Worm (Caenorhabditis elegans) whole organism, L1 larva: Measurements from ENCODE around the gene F41E7.6.

Source experiments
- C04F5.9 ChIP-seq: sonication (generic microtip); optimal IDR thresholded peaks from 2 replicates; lab custom pipeline; 2016; ENCODE audit warnings: missing genetic modification characterization, missing compliant biosample characterization
- F16B12.6 ChIP-seq: fragments of 150-350 bp; optimal IDR thresholded peaks from 2 replicates; lab custom pipeline; 2014; ENCODE audit warnings: missing biosample characterization, missing genetic modification characterization
- Y116A8C.19 ChIP-seq: sonication (generic microtip); optimal IDR thresholded peaks from 2 replicates; lab custom pipeline; 2016; ENCODE audit warnings: missing compliant biosample characterization, missing genetic modification characterization, borderline replicate concordance
- aha-1 ChIP-seq: fragments of 150-350 bp; optimal IDR thresholded peaks from 2 replicates; lab custom pipeline; 2014; ENCODE audit warnings: missing biosample characterization, missing genetic modification characterization
- aly-2 ChIP-seq: fragments of 150-350 bp; optimal IDR thresholded peaks from 2 replicates; lab custom pipeline; 2014; ENCODE audit warnings: missing biosample characterization, missing genetic modification characterization
- ceh-88 ChIP-seq: fragments of 200-800 bp; sonication (Bioruptor generic); IDR thresholded peaks from 2 replicates; pipeline ENCODE4 v1.3.6; 2022; ENCODE audit warnings: missing genetic modification characterization, missing compliant biosample characterization
- ceh-90 ChIP-seq: sonication (generic microtip); optimal IDR thresholded peaks from 2 replicates; lab custom pipeline; 2016; ENCODE audit warnings: missing genetic modification characterization, missing compliant biosample characterization
- ces-1 ChIP-seq: fragments of 150-350 bp; optimal IDR thresholded peaks from 2 replicates; lab custom pipeline; 2014; ENCODE audit warnings: missing biosample characterization, missing genetic modification reagents, missing genetic modification characterization
- efl-1 ChIP-seq, 4 experiments: fragments of 150-350 bp; optimal IDR thresholded peaks in 3 of 4; peaks in 1 of 4; 1 replicate in 1 of 4; 2 replicates in 3 of 4; lab custom pipeline; 2014; ENCODE audit warnings: missing biosample characterization in 2 of 4, missing genetic modification characterization in 2 of 4, missing genetic modification reagents in 2 of 4
- egl-27 ChIP-seq, 2 experiments: fragments of 150-350 bp in 1 of 2; sonication (generic microtip); optimal IDR thresholded peaks; 3 replicates each; lab custom pipeline; 2017 to 2018; ENCODE audit warnings: missing biosample characterization in 2 of 2, missing genetic modification characterization in 2 of 2, missing genetic modification reagents in 2 of 2
- elt-2 ChIP-seq: sonication (generic microtip); optimal IDR thresholded peaks from 2 replicates; lab custom pipeline; 2016; ENCODE audit warnings: missing genetic modification characterization, mild to moderate bottlenecking, inconsistent platforms, missing compliant biosample characterization, missing genetic modification reagents
- fkh-8 ChIP-seq: sonication (generic microtip); optimal IDR thresholded peaks from 2 replicates; lab custom pipeline; 2016; ENCODE audit warnings: mild to moderate bottlenecking, missing genetic modification characterization, missing compliant biosample characterization
- hlh-17 ChIP-seq: fragments of 200-800 bp; sonication (Bioruptor generic); optimal IDR thresholded peaks from 2 replicates; lab custom pipeline; 2018; ENCODE audit warnings: missing genetic modification characterization, mild to moderate bottlenecking, missing compliant biosample characterization, moderate library complexity, borderline replicate concordance
- hpl-2 ChIP-seq: fragments of 150-350 bp; optimal IDR thresholded peaks from 2 replicates; lab custom pipeline; 2014; ENCODE audit warnings: missing biosample characterization, missing genetic modification reagents, missing genetic modification characterization
- isw-1 ChIP-seq: fragments of 200-800 bp; sonication (Bioruptor generic); IDR thresholded peaks from 2 replicates; pipeline ENCODE4 v1.3.6; 2022; ENCODE audit warnings: missing genetic modification characterization, missing compliant biosample characterization
- lin-13 ChIP-seq: fragments of 150-350 bp; optimal IDR thresholded peaks from 2 replicates; lab custom pipeline; 2014; ENCODE audit warnings: missing biosample characterization, missing genetic modification reagents, missing genetic modification characterization
- lin-15B ChIP-seq: fragments of 150-350 bp; sonication (generic microtip); optimal IDR thresholded peaks from 3 replicates; lab custom pipeline; 2014; ENCODE audit warnings: missing biosample characterization, missing genetic modification characterization
- lir-3 ChIP-seq: sonication (generic microtip); optimal IDR thresholded peaks from 2 replicates; lab custom pipeline; 2016; ENCODE audit warnings: mild to moderate bottlenecking, missing genetic modification characterization, moderate library complexity, missing compliant biosample characterization; ENCODE audit not compliant: poor library complexity
- mdl-1 ChIP-seq, 2 experiments: fragments of 150-350 bp; optimal IDR thresholded peaks; 2 replicates each; lab custom pipeline; 2014 to 2017; ENCODE audit warnings: missing biosample characterization in 2 of 2, missing genetic modification characterization in 2 of 2, inconsistent platforms in 1 of 2
- nhr-12 ChIP-seq: sonication (generic microtip); optimal IDR thresholded peaks from 2 replicates; lab custom pipeline; 2017; ENCODE audit warnings: missing biosample characterization, missing genetic modification characterization
- nhr-20 ChIP-seq: sonication (generic microtip); optimal IDR thresholded peaks from 2 replicates; lab custom pipeline; 2016; ENCODE audit warnings: mild to moderate bottlenecking, missing genetic modification characterization, missing compliant biosample characterization
- nhr-237 ChIP-seq: fragments of 150-350 bp; optimal IDR thresholded peaks from 2 replicates; lab custom pipeline; 2014; ENCODE audit warnings: missing biosample characterization, missing genetic modification characterization
- nhr-47 ChIP-seq: sonication (generic microtip); optimal IDR thresholded peaks from 2 replicates; lab custom pipeline; 2016; ENCODE audit warnings: mild to moderate bottlenecking, missing genetic modification characterization, moderate library complexity, missing compliant biosample characterization
- nhr-71 ChIP-seq: sonication (generic microtip); optimal IDR thresholded peaks from 2 replicates; lab custom pipeline; 2016; ENCODE audit warnings: mild to moderate bottlenecking, missing genetic modification characterization, moderate library complexity, missing compliant biosample characterization
- nhr-76 ChIP-seq: sonication (generic microtip); optimal IDR thresholded peaks from 2 replicates; lab custom pipeline; 2017; ENCODE audit warnings: missing biosample characterization, missing genetic modification characterization
- nhr-77 ChIP-seq: fragments of 150-350 bp; optimal IDR thresholded peaks from 2 replicates; lab custom pipeline; 2014; ENCODE audit warnings: missing biosample characterization, missing genetic modification characterization
- nhr-85 ChIP-seq: sonication (generic microtip); peaks from one replicate; lab custom pipeline; 2016; ENCODE audit warnings: missing genetic modification characterization, inconsistent platforms, missing compliant biosample characterization
- nhr-90 ChIP-seq: sonication (generic microtip); optimal IDR thresholded peaks from 2 replicates; lab custom pipeline; 2016; ENCODE audit warnings: mild to moderate bottlenecking, missing genetic modification characterization, missing compliant biosample characterization; ENCODE audit not compliant: poor library complexity
- pax-3 ChIP-seq: fragments of 200-800 bp; sonication (Bioruptor generic); optimal IDR thresholded peaks from 2 replicates; lab custom pipeline; 2018; ENCODE audit warnings: mild to moderate bottlenecking, missing genetic modification characterization, moderate library complexity, missing compliant biosample characterization
- pqm-1 ChIP-seq: sonication (generic microtip); optimal IDR thresholded peaks from 3 replicates; lab custom pipeline; 2017; ENCODE audit warnings: missing biosample characterization, missing genetic modification characterization
- rnt-1 ChIP-seq: sonication (generic microtip); optimal IDR thresholded peaks from 2 replicates; lab custom pipeline; 2016; ENCODE audit warnings: mild to moderate bottlenecking, missing genetic modification characterization, moderate library complexity, missing compliant biosample characterization
- snu-23 ChIP-seq: sonication (generic microtip); optimal IDR thresholded peaks from 2 replicates; lab custom pipeline; 2016; ENCODE audit warnings: missing genetic modification characterization, missing compliant biosample characterization
- sox-4 ChIP-seq: sonication (generic microtip); optimal IDR thresholded peaks from 2 replicates; lab custom pipeline; 2016; ENCODE audit warnings: missing genetic modification characterization, missing compliant biosample characterization
- tbx-2 ChIP-seq: sonication (generic microtip); optimal IDR thresholded peaks from 2 replicates; lab custom pipeline; 2016; ENCODE audit warnings: missing genetic modification characterization, missing compliant biosample characterization
- unc-86 ChIP-seq: sonication (generic microtip); optimal IDR thresholded peaks from 2 replicates; lab custom pipeline; 2016; ENCODE audit warnings: missing genetic modification characterization, missing compliant biosample characterization
- unc-98 ChIP-seq: fragments of 200-800 bp; sonication (Bioruptor generic); IDR thresholded peaks from 2 replicates; pipeline ENCODE4 v1.3.6; 2022; ENCODE audit warnings: missing genetic modification characterization, missing compliant biosample characterization
- ztf-11 ChIP-seq, 2 experiments: sonication (generic microtip); optimal IDR thresholded peaks; 2 replicates each; lab custom pipeline; 2016 to 2017; ENCODE audit warnings: missing genetic modification characterization in 2 of 2, missing biosample characterization in 1 of 2, missing compliant biosample characterization in 1 of 2

Gene F41E7.6

DNA sequence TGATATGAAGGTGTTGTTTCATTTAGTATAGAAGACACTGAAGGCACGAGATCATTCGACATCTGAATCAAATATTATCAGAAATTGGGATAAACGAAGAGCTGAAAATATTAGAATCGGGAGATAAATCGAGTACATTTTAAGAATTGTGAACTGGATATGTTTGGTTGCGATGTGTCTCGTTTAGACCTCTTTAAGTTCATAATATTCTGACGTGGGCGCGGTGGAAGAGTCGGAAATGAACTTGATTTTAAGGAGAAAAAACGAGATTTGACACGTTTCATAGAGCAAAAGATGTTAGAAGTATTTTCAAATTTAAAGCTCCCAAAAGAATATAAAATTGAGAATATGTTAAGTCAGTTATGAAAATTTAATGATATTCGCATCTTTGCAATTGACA is 24.6 kb downstream of the F41E7.6 start, which contains the start of gene npr-6:
TSS of gene npr-6 (minus strand) at position 101 of the 400 bp plus-strand sequence.
- no peak for TF ChIP-seq fkh-8 (tag; lab: Kevin White, UChicago)
- TF ChIP-seq nhr-90 (tag; lab: Kevin White, UChicago): no peak
- no peak for TF ChIP-seq ztf-11 (tag; optimal IDR thresholded peaks at IDR 0.05; lab: Kevin White, UChicago)
- TF ChIP-seq ces-1 (GFP tag; lab: Kevin White, UChicago): no peak
- no peak for TF ChIP-seq unc-86 (tag; lab: Kevin White, UChicago)
- TF ChIP-seq rnt-1: no peak
- TF ChIP-seq aha-1 (tag; lab: Kevin White, UChicago): no peak
- TF ChIP-seq hlh-17: no peak
- TF ChIP-seq nhr-237 (tag; lab: Kevin White, UChicago): no peak
- TF ChIP-seq F16B12.6: no peak
- no peak for TF ChIP-seq nhr-71
- no peak for TF ChIP-seq elt-2 (tag; lab: Kevin White, UChicago)
- TF ChIP-seq unc-98 (GFP tag; lab: Robert Waterston, UW): no peak
- TF ChIP-seq nhr-20 (tag; lab: Kevin White, UChicago): no peak

DNA sequence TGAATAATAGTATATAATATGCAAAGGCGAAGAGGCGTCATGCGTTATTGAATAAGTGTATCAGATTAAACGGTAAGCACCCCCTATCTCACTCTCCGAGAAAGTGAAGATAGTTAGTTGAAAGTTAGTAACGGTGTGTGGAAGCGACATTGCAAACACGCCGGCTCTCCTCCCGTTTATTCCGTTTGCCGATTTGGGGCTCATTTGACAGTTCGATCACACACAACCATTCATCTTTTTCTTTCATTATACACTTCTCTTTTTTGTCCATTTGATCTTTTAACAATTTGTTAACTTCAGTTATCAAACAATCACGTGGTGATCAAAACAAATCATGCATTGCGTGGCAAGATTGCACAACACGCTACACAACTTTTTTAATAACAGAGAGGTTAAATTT is 31.0 kb downstream of the F41E7.6 start, which contains the start of gene slc-9B.1:
TSS of gene slc-9B.1 (plus strand) at position 301 of the 400 bp plus-strand sequence.
- TF ChIP-seq C04F5.9: no peak
- TF ChIP-seq sox-4 (tag; lab: Kevin White, UChicago): no peak
- no peak for TF ChIP-seq nhr-77 (tag; lab: Kevin White, UChicago)
- TF ChIP-seq isw-1 (GFP tag; lab: Robert Waterston, UW): no peak
- no peak for TF ChIP-seq snu-23 (GFP tag; lab: Kevin White, UChicago)
- TF ChIP-seq egl-27 (tag; optimal IDR thresholded peaks at IDR 0.05; lab: Kevin White, UChicago): no peak

DNA sequence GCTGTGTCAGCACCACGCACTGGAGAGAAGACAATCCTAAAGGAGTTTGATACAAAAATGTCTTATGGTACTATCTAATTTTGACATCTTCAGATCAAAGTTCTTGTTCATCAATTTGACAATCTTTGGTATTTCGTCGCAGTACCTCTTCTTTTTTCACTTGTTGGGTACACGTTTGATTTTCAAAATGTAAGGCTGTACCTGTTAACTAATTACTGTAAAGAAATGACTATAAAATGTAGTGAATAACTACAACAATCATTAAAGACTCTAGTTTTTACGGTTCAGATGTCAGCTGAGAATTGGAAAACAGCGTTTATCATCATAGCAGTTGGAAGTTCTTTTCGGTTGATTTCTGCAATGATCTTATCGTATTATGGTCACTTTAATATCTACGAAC is 33.1 kb downstream of the F41E7.6 start:
- TF ChIP-seq nhr-85 (tag; lab: Kevin White, UChicago): peak; percentile 70
- no peak for TF ChIP-seq C04F5.9
- peak; percentile 58 for TF ChIP-seq nhr-20 (tag; lab: Kevin White, UChicago)

DNA sequence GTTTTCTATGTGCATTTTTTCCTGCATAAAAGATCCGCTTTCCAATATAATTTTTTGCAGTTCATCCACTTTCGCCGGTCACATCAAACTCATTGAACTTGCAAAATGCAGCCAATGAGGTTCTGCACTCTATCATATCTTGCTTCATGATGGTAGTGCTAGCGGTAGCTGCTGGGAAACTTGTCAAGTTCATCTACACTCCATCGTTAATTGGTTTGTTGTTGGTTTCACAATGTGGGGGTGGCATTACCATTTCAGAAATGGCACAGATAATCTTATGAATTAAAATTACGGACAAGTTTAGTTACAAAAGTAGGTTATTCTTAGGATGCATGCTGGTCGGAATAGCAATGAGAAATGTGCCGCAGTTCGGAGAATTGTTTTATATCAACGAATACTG is 35.8 kb downstream of the F41E7.6 start:
- TF ChIP-seq C04F5.9 (no peak), ceh-88 (GFP tag; lab: Robert Waterston, UW) (no peak), efl-1 (optimal IDR thresholded peaks at IDR 0.05; lab: Kevin White, UChicago) (no peak), efl-1 (GFP tag; optimal IDR thresholded peaks at IDR 0.05 in 1 of 2; lab: Kevin White, UChicago) (peak in 1 of 2 experiments; percentile 0), nhr-47 (tag; lab: Kevin White, UChicago) (no peak)

DNA sequence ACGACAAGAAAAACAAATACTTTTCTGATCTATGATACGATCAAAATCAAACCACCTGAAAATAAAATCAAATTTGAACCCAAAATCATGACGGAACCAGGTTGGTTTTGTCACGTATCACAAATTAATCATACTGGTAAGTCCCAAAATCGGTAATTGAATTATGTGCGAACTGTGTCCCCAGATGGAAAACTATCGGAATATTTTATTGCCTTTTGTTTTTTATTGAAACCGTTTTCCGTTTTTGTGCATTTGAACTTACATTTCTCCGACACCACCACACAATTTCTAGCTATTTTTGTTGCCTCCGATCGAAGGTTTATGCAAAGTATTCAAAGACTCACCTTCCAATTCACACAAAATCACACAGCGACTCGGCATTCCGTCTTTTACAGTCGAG is 36.9 kb downstream of the F41E7.6 start, which contains the start of gene F41E7.2:
TSS of gene F41E7.2 (plus strand) at position 301 of the 400 bp plus-strand sequence.
- TF ChIP-seq hpl-2 (GFP tag; lab: Kevin White, UChicago) (no peak), hlh-17 (no peak), Y116A8C.19 (tag; lab: Kevin White, UChicago) (no peak), mdl-1 (tag; optimal IDR thresholded peaks at IDR 0.05; lab: Kevin White, UChicago) (no peak), ceh-90 (tag; lab: Kevin White, UChicago) (no peak), pax-3 (tag; lab: Kevin White, UChicago) (no peak), lin-15B (no peak), lin-13 (no peak), ceh-88 (GFP tag; lab: Robert Waterston, UW) (no peak), nhr-76 (tag; lab: Kevin White, UChicago) (no peak), lir-3 (tag; lab: Kevin White, UChicago) (no peak), pqm-1 (tag; lab: Kevin White, UChicago) (no peak), unc-98 (GFP tag; lab: Robert Waterston, UW) (no peak), nhr-12 (tag; lab: Kevin White, UChicago) (no peak), aly-2 (tag; lab: Kevin White, UChicago) (no peak), ztf-11 (tag; optimal IDR thresholded peaks at IDR 0.05; lab: Kevin White, UChicago) (no peak), tbx-2 (tag; lab: Kevin White, UChicago) (no peak)
